Worm (Caenorhabditis elegans): ENCODE measurements around the gene Y37B11A.3.

- TF ChIP-seq dmd-4 (tag; optimal IDR thresholded peaks at IDR 0.05) (no peak), nhr-25 (tag; optimal IDR thresholded peaks at IDR 0.05) (peak; percentile 33)
Measured at ce11 chrIII:5812672-5813071, 27.5 kb upstream of the Y37B11A.3 start.

All from whole organism, L2 larva.